Fruit fly (Drosophila melanogaster) whole organism, prepupa: Measurements from ENCODE around the gene OdsH.

ENCODE experiments used
- Blimp-1 ChIP-seq: fragments of 200-800 bp; sonication (Bioruptor generic); optimal IDR thresholded peaks from 3 replicates; lab custom pipeline; 2017; ENCODE audit warnings: missing biosample characterization, missing genetic modification characterization, mild to moderate bottlenecking, moderate library complexity, missing genetic modification reagents
- CG11294 ChIP-seq: fragments of 200-800 bp; sonication (Bioruptor generic); IDR thresholded peaks from 2 replicates; pipeline ENCODE4 v1.3.6; 2022; ENCODE audit warnings: missing biosample characterization, missing genetic modification characterization
- CG11762 ChIP-seq: fragments of 200-800 bp; sonication (Bioruptor generic); optimal IDR thresholded peaks from 3 replicates; lab custom pipeline; 2016; ENCODE audit warnings: missing biosample characterization, missing genetic modification characterization; ENCODE audit not compliant: insufficient read depth
- CG11902 ChIP-seq: fragments of 200-800 bp; sonication (Bioruptor generic); optimal IDR thresholded peaks from 3 replicates; lab custom pipeline; 2016; ENCODE audit warnings: missing biosample characterization, missing genetic modification characterization
- CG15336 ChIP-seq: fragments of 200-800 bp; sonication (Bioruptor generic); IDR thresholded peaks from 2 replicates; pipeline ENCODE4 v1.3.6; 2022; ENCODE audit warnings: missing biosample characterization, missing genetic modification characterization
- CG1621 ChIP-seq: fragments of 200-800 bp; sonication (Bioruptor generic); optimal IDR thresholded peaks from 3 replicates; lab custom pipeline; 2018; ENCODE audit warnings: missing biosample characterization, mild to moderate bottlenecking, missing genetic modification characterization
- CG16779 ChIP-seq: fragments of 200-800 bp; sonication (Bioruptor generic); optimal IDR thresholded peaks from 3 replicates; lab custom pipeline; 2017; ENCODE audit warnings: missing biosample characterization, mild to moderate bottlenecking, missing genetic modification characterization
- CG3032 ChIP-seq: fragments of 200-800 bp; optimal IDR thresholded peaks from 2 replicates; lab custom pipeline; 2019; ENCODE audit warnings: missing biosample characterization, mild to moderate bottlenecking, missing genetic modification characterization, moderate library complexity
- CG32006 ChIP-seq: fragments of 200-800 bp; sonication (Bioruptor generic); optimal IDR thresholded peaks from 3 replicates; lab custom pipeline; 2017; ENCODE audit warnings: missing biosample characterization, mild to moderate bottlenecking, missing genetic modification characterization
- CG6276 ChIP-seq: fragments of 200-800 bp; sonication (Bioruptor generic); optimal IDR thresholded peaks from 2 replicates; lab custom pipeline; 2017; ENCODE audit warnings: missing biosample characterization, mild to moderate bottlenecking, missing genetic modification characterization
- CG6792 ChIP-seq: fragments of 200-800 bp; sonication (Bioruptor generic); optimal IDR thresholded peaks from 3 replicates; lab custom pipeline; 2016; ENCODE audit warnings: missing biosample characterization, missing genetic modification characterization
- CG6808 ChIP-seq: fragments of 200-800 bp; sonication (Bioruptor generic); optimal IDR thresholded peaks from 3 replicates; lab custom pipeline; 2017; ENCODE audit warnings: missing biosample characterization, missing genetic modification characterization, mild to moderate bottlenecking, moderate library complexity, missing genetic modification reagents
- CG8119 ChIP-seq: fragments of 200-800 bp; sonication (Bioruptor generic); IDR thresholded peaks from 3 replicates; pipeline ENCODE4 v1.3.6; 2022; ENCODE audit warnings: missing biosample characterization, missing genetic modification characterization
- CG8319 ChIP-seq: fragments of 200-800 bp; sonication (Bioruptor generic); optimal IDR thresholded peaks from 3 replicates; lab custom pipeline; 2016; ENCODE audit warnings: missing biosample characterization, missing genetic modification characterization
- Eip75B ChIP-seq: fragments of 200-800 bp; sonication (Bioruptor generic); optimal IDR thresholded peaks from 3 replicates; lab custom pipeline; 2016; ENCODE audit warnings: missing biosample characterization, missing genetic modification characterization
- Eip78C ChIP-seq: fragments of 200-800 bp; sonication (Bioruptor generic); peaks from one replicate; lab custom pipeline; 2016; ENCODE audit warnings: missing biosample characterization, missing genetic modification characterization
- Ets21C ChIP-seq: fragments of 200-800 bp; sonication (Bioruptor generic); optimal IDR thresholded peaks from 3 replicates; lab custom pipeline; 2016; ENCODE audit warnings: missing biosample characterization, missing genetic modification characterization
- Ets96B ChIP-seq: fragments of 200-800 bp; optimal IDR thresholded peaks from 2 replicates; lab custom pipeline; 2019; ENCODE audit warnings: missing biosample characterization, mild to moderate bottlenecking, missing genetic modification characterization, moderate library complexity
- Gug ChIP-seq: fragments of 200-800 bp; sonication (Bioruptor generic); IDR thresholded peaks from 2 replicates; pipeline ENCODE4 v1.3.6; 2022; ENCODE audit warnings: missing biosample characterization, missing genetic modification characterization
- Hr38 ChIP-seq: sonication (Bioruptor generic); optimal IDR thresholded peaks from 2 replicates; lab custom pipeline; 2016; ENCODE audit warnings: missing biosample characterization, missing genetic modification characterization
- Hr39 ChIP-seq: fragments of 200-800 bp; sonication (Bioruptor generic); optimal IDR thresholded peaks from 2 replicates; lab custom pipeline; 2016; ENCODE audit warnings: missing biosample characterization, missing genetic modification characterization
- Hr4 ChIP-seq: fragments of 200-800 bp; sonication (Bioruptor generic); optimal IDR thresholded peaks from 3 replicates; lab custom pipeline; 2016; ENCODE audit warnings: missing biosample characterization, missing genetic modification characterization
- Lpt ChIP-seq: fragments of 200-800 bp; sonication (Bioruptor generic); optimal IDR thresholded peaks from 3 replicates; lab custom pipeline; 2016; ENCODE audit warnings: missing biosample characterization, missing genetic modification characterization
- Met ChIP-seq: fragments of 200-800 bp; sonication (Bioruptor generic); optimal IDR thresholded peaks from 3 replicates; lab custom pipeline; 2016; ENCODE audit warnings: missing biosample characterization, missing genetic modification characterization
- Smox ChIP-seq: fragments of 200-800 bp; sonication (Bioruptor generic); optimal IDR thresholded peaks from 3 replicates; lab custom pipeline; 2016; ENCODE audit warnings: missing biosample characterization, missing genetic modification characterization
- Sox102F ChIP-seq: fragments of 200-800 bp; sonication (Bioruptor generic); optimal IDR thresholded peaks from 2 replicates; lab custom pipeline; 2016; ENCODE audit warnings: missing biosample characterization, mild to moderate bottlenecking, missing genetic modification characterization
- Sox14 ChIP-seq: fragments of 200-800 bp; sonication (Bioruptor generic); optimal IDR thresholded peaks from 3 replicates; lab custom pipeline; 2016; ENCODE audit warnings: missing biosample characterization, missing genetic modification characterization
- Sox15 ChIP-seq: fragments of 200-800 bp; sonication (Bioruptor generic); optimal IDR thresholded peaks from 3 replicates; lab custom pipeline; 2016; ENCODE audit warnings: missing biosample characterization, missing genetic modification characterization
- achi ChIP-seq: fragments of 200-800 bp; sonication (Bioruptor generic); optimal IDR thresholded peaks from 3 replicates; lab custom pipeline; 2016; ENCODE audit warnings: missing biosample characterization, missing genetic modification characterization
- acj6 ChIP-seq: fragments of 200-800 bp; sonication (Bioruptor generic); optimal IDR thresholded peaks from 3 replicates; lab custom pipeline; 2016; ENCODE audit warnings: missing biosample characterization, missing genetic modification characterization
- cyc ChIP-seq: fragments of 200-800 bp; sonication (Bioruptor generic); optimal IDR thresholded peaks from 3 replicates; lab custom pipeline; 2016; ENCODE audit warnings: missing biosample characterization, missing genetic modification characterization
- dac ChIP-seq: fragments of 200-800 bp; sonication (Bioruptor generic); optimal IDR thresholded peaks from 2 replicates; lab custom pipeline; 2017; ENCODE audit warnings: missing biosample characterization, mild to moderate bottlenecking, missing genetic modification characterization
- dsx ChIP-seq: fragments of 200-800 bp; optimal IDR thresholded peaks from 3 replicates; lab custom pipeline; 2019; ENCODE audit warnings: missing biosample characterization, mild to moderate bottlenecking, missing genetic modification characterization, moderate library complexity; ENCODE audit not compliant: poor library complexity, severe bottlenecking
- eg ChIP-seq: fragments of 200-800 bp; sonication (Bioruptor generic); IDR thresholded peaks from 3 replicates; pipeline ENCODE4 v1.3.6; 2022; ENCODE audit warnings: missing biosample characterization, missing genetic modification characterization
- esn ChIP-seq: fragments of 200-800 bp; sonication (Bioruptor generic); optimal IDR thresholded peaks from 2 replicates; lab custom pipeline; 2016; ENCODE audit warnings: missing biosample characterization, mild to moderate bottlenecking, missing genetic modification characterization, moderate library complexity
- fd59A ChIP-seq: fragments of 200-800 bp; sonication (Bioruptor generic); optimal IDR thresholded peaks from 2 replicates; lab custom pipeline; 2017; ENCODE audit warnings: missing biosample characterization, mild to moderate bottlenecking, missing genetic modification characterization, missing genetic modification reagents
- lz ChIP-seq: fragments of 200-800 bp; sonication (Bioruptor generic); optimal IDR thresholded peaks from 3 replicates; lab custom pipeline; 2016; ENCODE audit warnings: missing biosample characterization, missing genetic modification characterization
- net ChIP-seq: fragments of 200-800 bp; sonication (Bioruptor generic); optimal IDR thresholded peaks from 3 replicates; lab custom pipeline; 2016; ENCODE audit warnings: missing biosample characterization, missing genetic modification characterization
- salr ChIP-seq, 2 experiments: fragments of 200-800 bp; sonication (Bioruptor generic); optimal IDR thresholded peaks; 3 replicates each; lab custom pipeline; 2016 to 2018; ENCODE audit warnings: missing biosample characterization in 2 of 2, missing genetic modification characterization in 2 of 2, mild to moderate bottlenecking in 1 of 2
- spab ChIP-seq: fragments of 200-800 bp; sonication (Bioruptor generic); optimal IDR thresholded peaks from 2 replicates; lab custom pipeline; 2017; ENCODE audit warnings: missing biosample characterization, mild to moderate bottlenecking, missing genetic modification characterization, missing genetic modification reagents
- ss ChIP-seq, 2 experiments: fragments of 200-800 bp; sonication (Bioruptor generic); optimal IDR thresholded peaks; 2 replicates in 1 of 2; 3 replicates in 1 of 2; lab custom pipeline; 2017 to 2018; ENCODE audit warnings: mild to moderate bottlenecking in 2 of 2, missing biosample characterization in 2 of 2, missing genetic modification characterization in 2 of 2, moderate library complexity in 1 of 2
- svp ChIP-seq: fragments of 200-800 bp; sonication (Bioruptor generic); peaks from one replicate; lab custom pipeline; 2016; ENCODE audit warnings: missing biosample characterization, missing genetic modification characterization
- topi ChIP-seq: fragments of 200-800 bp; sonication (Bioruptor generic); optimal IDR thresholded peaks from 3 replicates; lab custom pipeline; 2016; ENCODE audit warnings: missing biosample characterization, missing genetic modification characterization

The OdsH gene

dm6 chrX:17857809-17858208 lies 67.0 kb downstream of the OdsH start:
- peak; percentile 22 for TF ChIP-seq dsx (GFP tag; lab: Kevin White, UChicago)
- no peak for TF ChIP-seq CG32006 (GFP tag; lab: Kevin White, UChicago)
- TF ChIP-seq Hr39 (GFP tag; lab: Kevin White, UChicago): no peak
- peak; percentile 56 for TF ChIP-seq Eip78C (GFP tag; lab: Kevin White, UChicago)
- TF ChIP-seq CG11294 (GFP tag; lab: Robert Waterston, UW): no peak
- peak; percentile 40 for TF ChIP-seq svp (GFP tag; lab: Kevin White, UChicago)

- TF ChIP-seq salr (GFP tag; optimal IDR thresholded peaks at IDR 0.05; lab: Kevin White, UChicago) (no peak), Eip75B (GFP tag; lab: Kevin White, UChicago) (peak; percentile 3), esn (GFP tag; lab: Kevin White, UChicago) (peak; percentile 53), Hr4 (peak; percentile 8), CG11762 (GFP tag; lab: Kevin White, UChicago) (no peak), CG6792 (GFP tag; lab: Kevin White, UChicago) (no peak), svp (GFP tag; lab: Kevin White, UChicago) (peak; percentile 46), Smox (peak; percentile 32), CG15336 (GFP tag; lab: Robert Waterston, UW) (no peak), CG8119 (GFP tag; lab: Robert Waterston, UW) (no peak), CG16779 (no peak), Sox14 (GFP tag; lab: Kevin White, UChicago) (peak; percentile 56), Sox15 (GFP tag; lab: Kevin White, UChicago) (no peak), CG8319 (GFP tag; lab: Kevin White, UChicago) (no peak), spab (GFP tag; lab: Kevin White, UChicago) (no peak), achi (GFP tag; lab: Kevin White, UChicago) (peak; percentile 6), dac (GFP tag; lab: Kevin White, UChicago) (no peak), CG11294 (GFP tag; lab: Robert Waterston, UW) (no peak), net (no peak), eg (GFP tag; lab: Robert Waterston, UW) (no peak), Gug (no peak), ss (GFP tag; optimal IDR thresholded peaks at IDR 0.05; lab: Kevin White, UChicago) (no peak), topi (GFP tag; lab: Kevin White, UChicago) (peak; percentile 22), cyc (GFP tag; lab: Kevin White, UChicago) (no peak), lz (GFP tag; lab: Kevin White, UChicago) (no peak), Ets21C (GFP tag; lab: Kevin White, UChicago) (no peak), Hr38 (GFP tag; lab: Kevin White, UChicago) (no peak), Met (GFP tag; lab: Kevin White, UChicago) (peak; percentile 39), Sox102F (GFP tag; lab: Kevin White, UChicago) (no peak), CG3032 (peak; percentile 32), Lpt (no peak), Blimp-1 (GFP tag; lab: Kevin White, UChicago) (peak; percentile 34), Eip78C (GFP tag; lab: Kevin White, UChicago) (peak; percentile 76), CG11902 (GFP tag; lab: Kevin White, UChicago) (no peak), acj6 (GFP tag; lab: Kevin White, UChicago) (no peak), CG6808 (GFP tag; lab: Kevin White, UChicago) (no peak), Hr39 (GFP tag; lab: Kevin White, UChicago) (peak; percentile 18), CG6276 (GFP tag; lab: Kevin White, UChicago) (no peak), dsx (GFP tag; lab: Kevin White, UChicago) (no peak), CG1621 (tag; lab: Kevin White, UChicago) (peak; percentile 35), Ets96B (tag; lab: Kevin White, UChicago) (no peak), fd59A (GFP tag; lab: Kevin White, UChicago) (no peak)
These were observed 69.9 kb downstream of the OdsH start, which contains the start of the genes Arp8 and CG6769 for dm6 chrX:17860711-17861110. TSS of gene Arp8 (minus strand) at chrX:17860800. TSS of gene CG6769 (plus strand) at chrX:17861002.
